Fruit fly (Drosophila melanogaster): Measurements from ENCODE around the gene mRpL28.

Gene mRpL28

dm6 chr2L:4995837-4996136, 22.0 kb downstream of the mRpL28 start:
- TF ChIP-seq fkh (GFP tag; optimal IDR thresholded peaks at IDR 0.05) (peak; percentile 27), Hr39 (GFP tag; optimal IDR thresholded peaks at IDR 0.05) (no peak), spab (GFP tag; optimal IDR thresholded peaks at IDR 0.05) (no peak)

dm6 chr2L:4996283-4996922, 22.6 kb downstream of the mRpL28 start:
- TF ChIP-seq Blimp-1 (GFP tag; optimal IDR thresholded peaks at IDR 0.05) (peak; percentile 94), Eip78C (GFP tag) (peak; percentile 58), CG4318 (GFP tag; optimal IDR thresholded peaks at IDR 0.05) (no peak)

dm6 chr2L:4997401-4998259, 23.9 kb downstream of the mRpL28 start:
- TF ChIP-seq Hr38 (GFP tag; optimal IDR thresholded peaks at IDR 0.05): peak; percentile 90
- peak; percentile 99 for TF ChIP-seq CG1621 (tag; optimal IDR thresholded peaks at IDR 0.05)
- peak; percentile 99 for TF ChIP-seq dac (GFP tag; optimal IDR thresholded peaks at IDR 0.05)
- peak; percentile 100 for TF ChIP-seq Hr4 (GFP tag; optimal IDR thresholded peaks at IDR 0.05)
- peak; percentile 100 for TF ChIP-seq CG32006 (GFP tag; optimal IDR thresholded peaks at IDR 0.05)
- peak; percentile 99 for TF ChIP-seq spab (GFP tag; optimal IDR thresholded peaks at IDR 0.05)
- TF ChIP-seq CG34406 (GFP tag; optimal IDR thresholded peaks at IDR 0.05): peak; percentile 98
- peak; percentile 99 for TF ChIP-seq esn (GFP tag; optimal IDR thresholded peaks at IDR 0.05)
- peak; percentile 98 for TF ChIP-seq fd59A (GFP tag; optimal IDR thresholded peaks at IDR 0.05)
- TF ChIP-seq CG8119 (GFP tag; IDR thresholded peaks at IDR 0.05): peak; percentile 99
- TF ChIP-seq Eip78C (GFP tag): peak; percentile 100
- peak; percentile 98 for TF ChIP-seq CG6854 (GFP tag; optimal IDR thresholded peaks at IDR 0.05)
- peak; percentile 99 for TF ChIP-seq CG16779 (tag; optimal IDR thresholded peaks at IDR 0.05)
- peak; percentile 90 for TF ChIP-seq fkh (GFP tag; optimal IDR thresholded peaks at IDR 0.05)
- peak; percentile 98 for TF ChIP-seq CG8319 (GFP tag; optimal IDR thresholded peaks at IDR 0.05)
- peak; percentile 99 for TF ChIP-seq acj6 (GFP tag; optimal IDR thresholded peaks at IDR 0.05)
- TF ChIP-seq CG6792 (GFP tag; optimal IDR thresholded peaks at IDR 0.05): peak; percentile 99
- peak; percentile 99; the same call in 1 of the 2 replicates for TF ChIP-seq CG11294 (GFP tag; IDR thresholded peaks at IDR 0.05)
- TF ChIP-seq Sox14 (GFP tag; optimal IDR thresholded peaks at IDR 0.05): peak; percentile 99
- peak; percentile 99 for TF ChIP-seq Met (GFP tag; optimal IDR thresholded peaks at IDR 0.05)
- TF ChIP-seq CG6808 (GFP tag; optimal IDR thresholded peaks at IDR 0.05): peak; percentile 98
- TF ChIP-seq Ets21C (GFP tag; optimal IDR thresholded peaks at IDR 0.05): peak; percentile 99
- TF ChIP-seq Ets96B (tag; optimal IDR thresholded peaks at IDR 0.05): peak; percentile 99
- TF ChIP-seq CG7368 (GFP tag; optimal IDR thresholded peaks at IDR 0.05): peak; percentile 99
- TF ChIP-seq achi (GFP tag; optimal IDR thresholded peaks at IDR 0.05): peak; percentile 98
- TF ChIP-seq CG6163 (GFP tag; IDR thresholded peaks at IDR 0.05): peak; percentile 100
- peak; percentile 98 to 99 for TF ChIP-seq salr (GFP tag; optimal IDR thresholded peaks at IDR 0.05)
- peak; percentile 99 for TF ChIP-seq Smox (GFP tag; optimal IDR thresholded peaks at IDR 0.05)
- peak; percentile 99 for TF ChIP-seq Hr39 (GFP tag; optimal IDR thresholded peaks at IDR 0.05)
- TF ChIP-seq svp (GFP tag): peak; percentile 100
- TF ChIP-seq Sox15 (GFP tag; optimal IDR thresholded peaks at IDR 0.05): peak; percentile 99
- TF ChIP-seq CG11762 (GFP tag; optimal IDR thresholded peaks at IDR 0.05; ENCODE audit: insufficient read depth): peak; percentile 99
- TF ChIP-seq cyc (GFP tag; optimal IDR thresholded peaks at IDR 0.05): peak; percentile 99
- peak; percentile 99 for TF ChIP-seq lz (GFP tag; optimal IDR thresholded peaks at IDR 0.05)
- peak; percentile 99 for TF ChIP-seq CG3032 (tag; optimal IDR thresholded peaks at IDR 0.05)
- peak; percentile 100 for TF ChIP-seq CG6276 (GFP tag; optimal IDR thresholded peaks at IDR 0.05)
- peak; percentile 99 for TF ChIP-seq pdm3 (GFP tag; optimal IDR thresholded peaks at IDR 0.05)
- peak; percentile 98 for TF ChIP-seq fd85E (GFP tag; optimal IDR thresholded peaks at IDR 0.05)
- peak; percentile 99 for TF ChIP-seq CG11902 (GFP tag; optimal IDR thresholded peaks at IDR 0.05)
- TF ChIP-seq Blimp-1 (GFP tag; optimal IDR thresholded peaks at IDR 0.05): peak; percentile 97
- peak; percentile 99 for TF ChIP-seq Gug (GFP tag; IDR thresholded peaks at IDR 0.05)
- TF ChIP-seq Eip75B (GFP tag; optimal IDR thresholded peaks at IDR 0.05): peak; percentile 99
- peak; percentile 99 for TF ChIP-seq CG8632 (GFP tag; optimal IDR thresholded peaks at IDR 0.05)
- TF ChIP-seq vri (GFP tag; optimal IDR thresholded peaks at IDR 0.05): peak; percentile 98
